Fruit fly (Drosophila melanogaster): Measurements from ENCODE around the gene CG6333.

CG6333 gene

dm6 chr3L:17433555-17433954 lies 52.5 kb downstream of the CG6333 start, which contains the start of the genes Coq4 and CG32176 (continued):
- peak in 1 of 3 experiments; percentile 96 for TF ChIP-seq lola (GFP tag; optimal IDR thresholded peaks at IDR 0.05)
- TF ChIP-seq Hsf (GFP tag; optimal IDR thresholded peaks at IDR 0.05) = peak; percentile 99
- TF ChIP-seq sd (tag; optimal IDR thresholded peaks at IDR 0.05) = peak; percentile 88
- TF ChIP-seq kah (GFP tag; optimal IDR thresholded peaks at IDR 0.05) = peak; percentile 90
- TF ChIP-seq Hr78 (GFP tag; optimal IDR thresholded peaks at IDR 0.05) = no peak
- peak; percentile 98 for TF ChIP-seq CG7839 (tag; optimal IDR thresholded peaks at IDR 0.05)
- peak; percentile 95 for TF ChIP-seq dan (GFP tag; IDR thresholded peaks at IDR 0.05)
- TF ChIP-seq CG16779 (GFP tag; IDR thresholded peaks at IDR 0.05) = peak; percentile 97
- TF ChIP-seq Hr51 (GFP tag; optimal IDR thresholded peaks at IDR 0.05) = peak; percentile 98 to 99
- peak; percentile 97 for TF ChIP-seq Oaz (GFP tag; IDR thresholded peaks at IDR 0.05)
- peak; percentile 97 for TF ChIP-seq CG5245 (GFP tag; optimal IDR thresholded peaks at IDR 0.05)
- no peak for TF ChIP-seq Kr (GFP tag; optimal IDR thresholded peaks at IDR 0.05)
- TF ChIP-seq onecut (GFP tag; IDR thresholded peaks at IDR 0.05) = peak; percentile 93
- peak; percentile 97 for TF ChIP-seq Hmr (GFP tag; optimal IDR thresholded peaks at IDR 0.05)
- peak; percentile 92 for TF ChIP-seq run (tag; optimal IDR thresholded peaks at IDR 0.05)
- peak; percentile 98 for TF ChIP-seq CHES-1-like (GFP tag; optimal IDR thresholded peaks at IDR 0.05)
- peak; percentile 95 for TF ChIP-seq salm (tag; optimal IDR thresholded peaks at IDR 0.05)
- TF ChIP-seq MESR4 (GFP tag; optimal IDR thresholded peaks at IDR 0.05) = peak; percentile 71
- peak; percentile 71 for TF ChIP-seq CG42726 (GFP tag; IDR thresholded peaks at IDR 0.05; ENCODE audit: partially characterized antibody)
- peak; percentile 94 for TF ChIP-seq D19A (tag; optimal IDR thresholded peaks at IDR 0.05)
- TF ChIP-seq CG32767 (GFP tag; IDR thresholded peaks at IDR 0.05) = peak; percentile 95
- TF ChIP-seq Eip74EF (GFP tag; optimal IDR thresholded peaks at IDR 0.05) = peak in 1 of 2 experiments; percentile 89
- peak; percentile 100 for TF ChIP-seq CG4707 (GFP tag; optimal IDR thresholded peaks at IDR 0.05)
- peak; percentile 97 for TF ChIP-seq Aef1 (GFP tag; IDR thresholded peaks at IDR 0.05)
- peak; percentile 98 for TF ChIP-seq ranshi (GFP tag; IDR thresholded peaks at IDR 0.05)
- TF ChIP-seq emc (GFP tag; optimal IDR thresholded peaks at IDR 0.05) = peak; percentile 95
- TF ChIP-seq CG3847 (GFP tag; IDR thresholded peaks at IDR 0.05) = peak; percentile 98
- peak; percentile 98 for TF ChIP-seq slou (GFP tag; optimal IDR thresholded peaks at IDR 0.05)
- TF ChIP-seq ftz-f1 (GFP tag; optimal IDR thresholded peaks at IDR 0.05) = peak; percentile 82
- TF ChIP-seq fd102C (GFP tag; optimal IDR thresholded peaks at IDR 0.05) = peak; percentile 81
- TF ChIP-seq CG9817 (tag; optimal IDR thresholded peaks at IDR 0.05) = peak; percentile 99
- TF ChIP-seq pita (GFP tag; optimal IDR thresholded peaks at IDR 0.05) = no peak
- no peak for TF ChIP-seq Dfd (GFP tag; optimal IDR thresholded peaks at IDR 0.05)
- peak; percentile 99 for TF ChIP-seq CG32532 (GFP tag; IDR thresholded peaks at IDR 0.05)
- TF ChIP-seq CG11247 (GFP tag; IDR thresholded peaks at IDR 0.05) = peak; percentile 98
- TF ChIP-seq CG7556 (GFP tag; optimal IDR thresholded peaks at IDR 0.05) = peak; percentile 95
- peak; percentile 7 for TF ChIP-seq CG15479 (GFP tag; optimal IDR thresholded peaks at IDR 0.05)
- peak; percentile 98 for TF ChIP-seq pnt (GFP tag; optimal IDR thresholded peaks at IDR 0.05)
- TF ChIP-seq chif (GFP tag; optimal IDR thresholded peaks at IDR 0.05) = peak; percentile 98 to 99
- peak; percentile 91 for TF ChIP-seq Asciz (GFP tag; optimal IDR thresholded peaks at IDR 0.05)
- peak; percentile 97 for TF ChIP-seq tap (tag; optimal IDR thresholded peaks at IDR 0.05)
- TF ChIP-seq usp (GFP tag; optimal IDR thresholded peaks at IDR 0.05) = no peak
- TF ChIP-seq CG14710 (tag; optimal IDR thresholded peaks at IDR 0.05) = peak; percentile 96
- peak; percentile 96 for TF ChIP-seq kay (GFP tag; optimal IDR thresholded peaks at IDR 0.05)
- peak; percentile 78 for TF ChIP-seq stwl (tag; optimal IDR thresholded peaks at IDR 0.05)
- TF ChIP-seq Ptx1 (GFP tag; IDR thresholded peaks at IDR 0.05) = peak; percentile 99
- peak; percentile 92 for TF ChIP-seq CG12236 (GFP tag; optimal IDR thresholded peaks at IDR 0.05)
- TF ChIP-seq Hey (tag; optimal IDR thresholded peaks at IDR 0.05) = peak; percentile 81
- TF ChIP-seq hbn (GFP tag; IDR thresholded peaks at IDR 0.05; ENCODE audit: partially characterized antibody) = 0 out of 2 replicates have a peak, but pooled peaks have one; percentile 39
- TF ChIP-seq bab2 (GFP tag; optimal IDR thresholded peaks at IDR 0.05) = peak; percentile 98

All from whole organism, embryonic.